Worm (Caenorhabditis elegans): ENCODE data around the gene C45G9.8.

- TF ChIP-seq ceh-36 (tag; optimal IDR thresholded peaks at IDR 0.05) (no peak), aly-1 (tag; optimal IDR thresholded peaks at IDR 0.05) (no peak), flt-1 (GFP tag; IDR thresholded peaks at IDR 0.05) (no peak), pes-1 (GFP tag; IDR thresholded peaks at IDR 0.05) (no peak)
Measured at ce11 chrIII:5021689-5022088, 31.8 kb downstream of the C45G9.8 start, which contains the start of gene R144.3.

All from whole organism, early embryonic.